Worm (Caenorhabditis elegans) whole organism, L4 larva: ENCODE measurements around the gene C37C3.2.

ENCODE experiments used
- F44E2.7 ChIP-seq: fragments of 200-800 bp; sonication (Bioruptor generic); IDR thresholded peaks from 2 replicates; pipeline ENCODE4 v2.1.2; 2022; ENCODE audit warnings: missing genetic modification characterization, missing compliant biosample characterization
- R02D3.7 ChIP-seq: fragments of 150-350 bp; sonication (generic microtip); optimal IDR thresholded peaks from 3 replicates; lab custom pipeline; 2014; ENCODE audit warnings: missing biosample characterization, missing genetic modification characterization
- ZK337.2 ChIP-seq: fragments of 200-800 bp; sonication (Bioruptor generic); IDR thresholded peaks from 2 replicates; pipeline ENCODE4 v1.3.6; 2022; ENCODE audit warnings: missing genetic modification reagents, missing genetic modification characterization, missing compliant biosample characterization
- ZK546.5 ChIP-seq, 2 experiments: sonication (generic microtip); optimal IDR thresholded peaks; 2 replicates each; lab custom pipeline; 2017; ENCODE audit warnings: missing biosample characterization in 2 of 2, missing genetic modification characterization in 2 of 2
- aha-1 ChIP-seq: fragments of 150-350 bp; peaks from one replicate; lab custom pipeline; 2014; ENCODE audit warnings: missing biosample characterization, missing genetic modification characterization
- attf-4 ChIP-seq: sonication (generic microtip); optimal IDR thresholded peaks from 3 replicates; lab custom pipeline; 2017; ENCODE audit warnings: missing biosample characterization, missing genetic modification characterization
- ceh-28 ChIP-seq: fragments of 150-350 bp; optimal IDR thresholded peaks from 2 replicates; lab custom pipeline; 2014; ENCODE audit warnings: missing biosample characterization, missing genetic modification reagents, missing genetic modification characterization
- ceh-32 ChIP-seq: sonication (generic microtip); optimal IDR thresholded peaks from 2 replicates; lab custom pipeline; 2016; ENCODE audit warnings: mild to moderate bottlenecking, missing genetic modification characterization, missing compliant biosample characterization; ENCODE audit not compliant: poor library complexity
- ceh-44 ChIP-seq: fragments of 200-800 bp; sonication (Bioruptor generic); IDR thresholded peaks from 2 replicates; pipeline ENCODE4 v1.3.6; 2022; ENCODE audit warnings: missing genetic modification reagents, missing genetic modification characterization, missing compliant biosample characterization
- ceh-62 ChIP-seq: sonication (generic microtip); optimal IDR thresholded peaks from 2 replicates; lab custom pipeline; 2017; ENCODE audit warnings: missing biosample characterization, missing genetic modification characterization
- ces-1 ChIP-seq: fragments of 150-350 bp; sonication (generic microtip); optimal IDR thresholded peaks from 4 replicates; lab custom pipeline; 2014; ENCODE audit warnings: missing biosample characterization, missing genetic modification reagents, missing genetic modification characterization
- ctbp-1 ChIP-seq: fragments of 200-800 bp; sonication (Bioruptor generic); IDR thresholded peaks from 2 replicates; pipeline ENCODE4 v1.3.6; 2022; ENCODE audit warnings: missing genetic modification reagents, missing genetic modification characterization, missing compliant biosample characterization
- daf-16 ChIP-seq, 3 experiments: sonication (generic microtip); optimal IDR thresholded peaks; 2 replicates each; lab custom pipeline; 2016 to 2017; ENCODE audit warnings: missing genetic modification characterization in 3 of 3, missing genetic modification reagents in 3 of 3, mild to moderate bottlenecking in 2 of 3, missing compliant biosample characterization in 2 of 3, missing biosample characterization in 1 of 3, moderate library complexity in 1 of 3
- dmd-6 ChIP-seq: fragments of 200-800 bp; sonication (Bioruptor generic); IDR thresholded peaks from 2 replicates; pipeline ENCODE4 v1.3.6; 2022; ENCODE audit warnings: missing genetic modification reagents, missing genetic modification characterization, missing compliant biosample characterization
- dmd-8 ChIP-seq: fragments of 200-800 bp; sonication (Bioruptor generic); IDR thresholded peaks from 2 replicates; pipeline ENCODE4 v1.3.6; 2022; ENCODE audit warnings: missing genetic modification characterization, missing compliant biosample characterization
- dve-1 ChIP-seq: sonication (generic microtip); optimal IDR thresholded peaks from 2 replicates; lab custom pipeline; 2017; ENCODE audit warnings: antibody characterized with exemption, mild to moderate bottlenecking, missing genetic modification characterization, missing compliant biosample characterization; ENCODE audit not compliant: insufficient read depth
- egl-43 ChIP-seq: fragments of 200-800 bp; sonication (Bioruptor generic); IDR thresholded peaks from 2 replicates; pipeline ENCODE4 v1.3.6; 2022; ENCODE audit warnings: missing genetic modification reagents, missing genetic modification characterization, missing compliant biosample characterization
- fkh-10 ChIP-seq: fragments of 150-350 bp; optimal IDR thresholded peaks from 2 replicates; lab custom pipeline; 2014; ENCODE audit warnings: missing biosample characterization, missing genetic modification reagents, missing genetic modification characterization
- fos-1 ChIP-seq: fragments of 150-350 bp; optimal IDR thresholded peaks from 2 replicates; lab custom pipeline; 2014; ENCODE audit warnings: missing biosample characterization, missing genetic modification characterization
- gei-8 ChIP-seq: fragments of 200-800 bp; sonication (Bioruptor generic); optimal IDR thresholded peaks from 2 replicates; lab custom pipeline; 2018; ENCODE audit warnings: mild to moderate bottlenecking, missing genetic modification characterization, missing compliant biosample characterization
- hif-1 ChIP-seq, 2 experiments: sonication (generic microtip); optimal IDR thresholded peaks; 2 replicates each; lab custom pipeline; 2016 to 2017; ENCODE audit warnings: missing compliant biosample characterization in 2 of 2, missing genetic modification characterization in 2 of 2, missing genetic modification reagents in 2 of 2, missing genotype in 2 of 2, mild to moderate bottlenecking in 1 of 2
- jun-1 ChIP-seq: fragments of 150-350 bp; optimal IDR thresholded peaks from 2 replicates; lab custom pipeline; 2014; ENCODE audit warnings: missing biosample characterization, missing genetic modification reagents, missing genetic modification characterization
- lin-29 ChIP-seq: fragments of 200-800 bp; sonication (Bioruptor generic); IDR thresholded peaks from 2 replicates; pipeline ENCODE4 v1.3.6; 2022; ENCODE audit warnings: missing genetic modification reagents, missing genetic modification characterization, missing compliant biosample characterization
- lin-38 ChIP-seq: fragments of 200-800 bp; sonication (Bioruptor generic); IDR thresholded peaks from 2 replicates; pipeline ENCODE4 v1.3.6; 2022; ENCODE audit warnings: missing genetic modification reagents, missing genetic modification characterization, missing compliant biosample characterization
- lsy-2 ChIP-seq, 2 experiments: fragments of 150-350 bp in 1 of 2; sonication (generic microtip) in 1 of 2; optimal IDR thresholded peaks; 2 replicates each; lab custom pipeline; 2014 to 2017; ENCODE audit warnings: missing biosample characterization in 2 of 2, missing genetic modification characterization in 2 of 2
- madf-5 ChIP-seq, 2 experiments: fragments of 200-800 bp; sonication (Bioruptor generic); IDR thresholded peaks; 2 replicates each; pipeline ENCODE4 v1.3.6; 2022; ENCODE audit warnings: missing compliant biosample characterization in 2 of 2, missing genetic modification characterization in 2 of 2
- mdt-29 ChIP-seq: fragments of 200-800 bp; sonication (Bioruptor generic); IDR thresholded peaks from 2 replicates; pipeline ENCODE4 v1.3.6; 2022; ENCODE audit warnings: missing genetic modification reagents, missing genetic modification characterization, missing compliant biosample characterization
- mep-1 ChIP-seq: fragments of 150-350 bp; sonication (generic microtip); optimal IDR thresholded peaks from 3 replicates; lab custom pipeline; 2014; ENCODE audit warnings: missing biosample characterization, missing genetic modification characterization
- mes-2 ChIP-seq: sonication (generic microtip); optimal IDR thresholded peaks from 2 replicates; lab custom pipeline; 2016; ENCODE audit warnings: missing genotype, mild to moderate bottlenecking, missing genetic modification characterization, missing compliant biosample characterization; ENCODE audit not compliant: poor library complexity, severe bottlenecking
- nhr-11 ChIP-seq: fragments of 150-350 bp; optimal IDR thresholded peaks from 2 replicates; lab custom pipeline; 2014; ENCODE audit warnings: missing biosample characterization, missing genetic modification characterization
- nhr-28 ChIP-seq: fragments of 150-350 bp; optimal IDR thresholded peaks from 2 replicates; lab custom pipeline; 2014; ENCODE audit warnings: missing biosample characterization, missing genetic modification characterization
- nhr-6 ChIP-seq: fragments of 150-350 bp; optimal IDR thresholded peaks from 2 replicates; lab custom pipeline; 2014; ENCODE audit warnings: missing biosample characterization, missing genetic modification characterization
- saeg-2 ChIP-seq: fragments of 200-800 bp; sonication (Bioruptor generic); IDR thresholded peaks from 2 replicates; pipeline ENCODE4 v1.3.6; 2022; ENCODE audit warnings: missing genetic modification reagents, missing genetic modification characterization, missing compliant biosample characterization
- snpc-4 ChIP-seq: fragments of 150-350 bp; optimal IDR thresholded peaks from 2 replicates; lab custom pipeline; 2014; ENCODE audit warnings: missing biosample characterization, missing genetic modification characterization
- unc-62 ChIP-seq, 3 experiments: fragments of 150-350 bp in 1 of 3; sonication (generic microtip); optimal IDR thresholded peaks in 2 of 3; peaks in 1 of 3; 1 replicate in 1 of 3; 2 replicates in 2 of 3; lab custom pipeline; 2014 to 2017; ENCODE audit warnings: missing biosample characterization in 3 of 3, missing genetic modification characterization in 3 of 3, missing genetic modification reagents in 3 of 3, missing genotype in 1 of 3
- zip-2 ChIP-seq: fragments of 150-350 bp; optimal IDR thresholded peaks from 2 replicates; lab custom pipeline; 2014; ENCODE audit warnings: missing biosample characterization, missing genetic modification characterization

C37C3.2 gene

DNA sequence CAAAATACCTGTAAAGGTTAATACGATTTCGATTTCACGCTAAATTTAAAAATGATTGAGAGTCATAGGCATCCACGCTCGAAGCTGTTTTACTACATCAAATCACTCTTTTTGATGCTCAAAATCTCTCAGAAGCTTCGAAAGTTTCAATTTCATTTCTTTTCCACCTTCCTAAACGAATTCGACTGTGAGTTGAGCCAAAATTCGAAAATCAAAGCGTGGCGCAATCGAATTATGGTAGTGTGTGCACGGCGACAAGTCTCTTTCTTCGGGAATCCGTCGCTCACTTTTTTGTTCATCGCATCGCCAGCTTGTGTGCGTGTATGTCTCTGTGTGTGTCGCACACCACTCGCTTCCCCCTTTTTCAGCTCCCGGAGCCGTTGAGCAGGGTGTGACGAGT is 17.2 kb downstream of the C37C3.2 start:
- TF ChIP-seq ZK546.5 (tag; optimal IDR thresholded peaks at IDR 0.05; lab: Kevin White, UChicago) (no peak), ceh-62 (tag; lab: Kevin White, UChicago) (no peak), daf-16 (GFP tag; optimal IDR thresholded peaks at IDR 0.05; lab: Kevin White, UChicago) (no peak), daf-16 (tag; optimal IDR thresholded peaks at IDR 0.05; lab: Kevin White, UChicago) (no peak), mdt-29 (GFP tag; lab: Robert Waterston, UW) (no peak), fkh-10 (peak; percentile 55), zip-2 (tag; lab: Kevin White, UChicago) (no peak), ces-1 (GFP tag; lab: Kevin White, UChicago) (peak; percentile 65), nhr-6 (no peak), gei-8 (no peak), ctbp-1 (GFP tag; lab: Robert Waterston, UW) (0 out of 2 replicates have a peak, but pooled peaks have one; percentile 16)
- TF ChIP-seq, all 104 proteins: peak for 3

DNA sequence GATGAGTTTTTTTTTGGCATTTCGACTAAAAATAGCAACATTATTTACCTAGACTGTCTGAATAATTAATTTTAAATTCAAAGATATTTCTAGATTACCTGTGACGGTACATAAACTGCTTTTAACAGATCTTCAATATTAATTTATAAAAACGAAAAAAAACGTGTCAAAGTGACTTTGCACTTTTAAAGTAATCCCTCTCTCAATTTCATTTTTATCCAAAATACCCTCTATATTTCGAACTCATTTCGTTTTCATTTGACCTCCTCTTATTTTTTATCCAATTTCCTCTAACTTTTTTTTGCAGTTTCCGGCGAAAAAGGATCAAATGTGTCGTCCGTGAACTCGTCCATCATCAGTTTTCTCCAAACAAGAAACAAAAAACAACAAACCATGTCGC is 19.7 kb downstream of the C37C3.2 start, which contains the start of gene F40A3.4:
Gene F40A3.4, plus strand, starts transcription at position 301 of the 400 bp plus-strand sequence.
- no peak for TF ChIP-seq egl-43 (GFP tag; lab: Robert Waterston, UW)

DNA sequence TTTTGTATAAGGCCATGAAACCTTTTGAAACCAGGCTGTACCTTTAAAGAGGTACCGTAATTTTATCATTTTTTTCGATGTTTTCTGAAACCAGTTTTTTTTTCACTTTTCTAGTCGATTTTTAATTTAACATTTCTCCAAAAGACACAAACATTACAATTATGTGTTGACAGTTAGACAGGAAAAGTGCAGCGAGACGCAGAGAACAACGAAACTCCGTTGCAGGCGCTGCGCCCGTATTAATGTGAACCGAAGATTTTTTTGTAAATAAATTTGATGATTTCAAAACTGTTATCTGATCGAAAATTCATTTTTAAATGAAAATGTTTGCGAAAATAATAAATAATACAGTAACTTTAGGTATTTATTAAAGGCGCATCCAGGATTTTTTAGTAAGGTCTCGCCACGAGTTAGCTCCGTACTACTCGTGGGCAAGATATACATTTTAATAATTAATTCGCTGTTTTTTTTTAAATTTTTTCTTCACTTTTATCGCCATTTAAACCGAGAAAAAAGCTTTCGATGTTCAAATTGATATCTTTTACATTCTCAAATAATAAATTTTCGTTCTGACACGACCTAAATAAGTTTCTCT is 21.2 kb downstream of the C37C3.2 start, which contains the start of gene F40A3.3:
Gene F40A3.3, plus strand, starts transcription at position 564 of the 595 bp plus-strand sequence.
- peak in 1 of 2 experiments; percentile 24 for TF ChIP-seq lsy-2 (tag; optimal IDR thresholded peaks at IDR 0.05; lab: Kevin White, UChicago)
- no peak for TF ChIP-seq fos-1 (tag; lab: Kevin White, UChicago)
- TF ChIP-seq lin-29 = no peak
- peak; percentile 15 for TF ChIP-seq nhr-28 (tag; lab: Kevin White, UChicago)
- no peak for TF ChIP-seq daf-16 (GFP tag; optimal IDR thresholded peaks at IDR 0.05; lab: Kevin White, UChicago)
- TF ChIP-seq daf-16 (tag; optimal IDR thresholded peaks at IDR 0.05; lab: Kevin White, UChicago) = peak; percentile 90
- peak in 1 of 2 experiments; percentile 2 for TF ChIP-seq unc-62 (GFP tag; optimal IDR thresholded peaks at IDR 0.05 in 1 of 2; lab: Kevin White, UChicago)
- TF ChIP-seq unc-62 (tag; optimal IDR thresholded peaks at IDR 0.05; lab: Kevin White, UChicago) = no peak
- no peak for TF ChIP-seq ceh-44 (GFP tag; lab: Robert Waterston, UW)
- peak; percentile 4 for TF ChIP-seq mep-1 (tag; lab: Kevin White, UChicago)

DNA sequence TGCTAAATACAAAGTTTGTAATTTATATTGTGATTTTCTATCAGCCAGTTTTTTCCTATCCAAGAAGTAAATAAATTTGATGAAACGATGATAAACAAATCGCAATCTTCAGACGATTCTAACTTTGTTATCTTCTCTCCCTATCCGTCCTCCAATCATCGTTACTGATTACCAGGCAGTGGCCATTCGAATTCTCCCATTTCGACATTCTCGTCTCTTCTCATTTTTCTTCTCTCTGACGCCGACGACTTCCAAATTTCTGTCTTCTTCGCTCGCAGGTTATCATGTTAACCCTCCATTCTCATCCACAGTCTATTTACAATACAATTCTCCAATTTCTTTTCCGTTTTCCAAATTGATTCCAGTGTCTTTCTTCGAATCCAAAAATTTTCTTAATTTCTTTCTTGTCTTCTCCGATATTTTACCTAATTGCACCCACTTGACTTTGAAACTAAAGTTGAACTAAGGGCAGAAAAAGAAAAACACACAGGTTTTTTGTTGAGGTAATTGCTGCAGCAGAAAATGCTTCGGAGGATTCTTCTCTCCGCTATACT is 22.7 kb downstream of the C37C3.2 start, which contains the start of gene F40A3.2:
Gene F40A3.2, plus strand, starts transcription at position 504 of the 554 bp plus-strand sequence.
- TF ChIP-seq daf-16 (GFP tag; optimal IDR thresholded peaks at IDR 0.05; lab: Kevin White, UChicago) (no peak), daf-16 (tag; optimal IDR thresholded peaks at IDR 0.05; lab: Kevin White, UChicago) (no peak), attf-4 (no peak), jun-1 (tag; lab: Kevin White, UChicago) (no peak), mes-2 (tag; lab: Kevin White, UChicago) (no peak), lin-38 (GFP tag; lab: Robert Waterston, UW) (no peak)

DNA sequence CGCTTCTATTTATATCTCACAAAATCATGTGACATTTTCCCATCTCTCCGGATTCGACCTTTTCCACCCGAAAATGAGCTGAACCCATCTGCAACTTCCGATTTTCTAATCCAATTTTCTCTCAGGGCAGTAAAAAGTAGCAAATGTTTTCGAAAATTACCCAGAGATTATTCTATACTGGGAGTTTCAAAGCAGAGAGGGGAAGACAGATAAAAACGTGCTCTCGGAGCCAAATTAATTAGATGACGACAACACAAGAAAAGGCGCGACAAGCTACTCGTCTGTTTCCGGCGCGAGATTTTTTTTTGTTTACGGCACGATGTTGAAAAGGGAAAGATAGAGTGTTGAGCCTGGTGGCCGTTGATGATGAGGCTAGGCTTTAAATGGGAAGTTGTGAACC is 28.7 kb downstream of the C37C3.2 start:
- TF ChIP-seq ceh-62 (tag; lab: Kevin White, UChicago) (no peak), snpc-4 (tag; lab: Kevin White, UChicago) (no peak), saeg-2 (GFP tag; lab: Robert Waterston, UW) (no peak), dmd-6 (GFP tag; lab: Robert Waterston, UW) (no peak), F44E2.7 (GFP tag; lab: Robert Waterston, UW) (no peak), dmd-8 (no peak), madf-5 (GFP tag; IDR thresholded peaks at IDR 0.05; lab: Robert Waterston, UW) (no peak), R02D3.7 (tag; lab: Kevin White, UChicago) (no peak), ceh-28 (no peak), ceh-32 (tag; lab: Kevin White, UChicago) (no peak), fkh-10 (no peak), nhr-11 (tag; lab: Kevin White, UChicago) (peak; percentile 1), aha-1 (tag; lab: Kevin White, UChicago) (peak; percentile 84), dve-1 (tag; lab: Kevin White, UChicago) (no peak), ZK337.2 (no peak), hif-1 (tag; optimal IDR thresholded peaks at IDR 0.05; lab: Kevin White, UChicago) (no peak)
